Worm (Caenorhabditis elegans): ENCODE results near the gene btb-2.
A peak's percentile ranks its signal among the peaks of the same experiment; 100 is the strongest.

btb-2 gene

ce11 chrII:6386467-6386866 lies 15.3 kb upstream of the btb-2 start, which contains the start of gene F58F12.4:
Gene F58F12.4, plus strand, starts transcription at chrII:6386767.
- no peak for TF ChIP-seq zip-8 (tag; optimal IDR thresholded peaks at IDR 0.05)

DNA sequence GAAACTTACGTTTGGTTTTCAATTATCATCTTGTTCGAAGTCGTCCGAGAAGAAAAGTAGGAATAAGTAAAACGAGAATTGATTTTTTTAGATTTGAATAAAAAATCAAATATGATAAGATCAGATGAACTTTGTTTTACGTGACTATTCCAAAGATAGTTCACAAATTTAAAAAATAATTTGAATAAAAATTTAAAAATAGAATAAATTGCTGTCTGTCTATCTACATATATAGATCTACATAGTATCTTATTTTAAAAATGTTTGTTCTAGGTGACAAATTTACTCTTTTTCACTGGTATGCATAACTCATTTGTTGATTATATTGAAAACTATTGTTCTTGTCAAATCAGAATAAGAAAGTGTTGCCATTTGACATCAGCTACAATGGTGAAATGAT lies 13.8 kb upstream of the btb-2 start, which contains the start of gene F58F12.2:
Gene F58F12.2, minus strand, starts transcription at position 101 of the 400 bp plus-strand sequence.
- TF ChIP-seq zip-8 (tag; optimal IDR thresholded peaks at IDR 0.05): no peak
- no peak for TF ChIP-seq ham-2 (GFP tag; optimal IDR thresholded peaks at IDR 0.05)
- TF ChIP-seq ztf-11 (tag; optimal IDR thresholded peaks at IDR 0.05): no peak
- TF ChIP-seq unc-62 (GFP tag; optimal IDR thresholded peaks at IDR 0.05): no peak
- no peak for TF ChIP-seq nhr-237 (tag; optimal IDR thresholded peaks at IDR 0.05)
- TF ChIP-seq nhr-2 (tag; optimal IDR thresholded peaks at IDR 0.05): no peak
- TF ChIP-seq lsy-2 (tag; optimal IDR thresholded peaks at IDR 0.05): no peak
- TF ChIP-seq mls-2 (tag; optimal IDR thresholded peaks at IDR 0.05): no peak
- TF ChIP-seq M03D4.4 (tag; optimal IDR thresholded peaks at IDR 0.05): no peak

DNA sequence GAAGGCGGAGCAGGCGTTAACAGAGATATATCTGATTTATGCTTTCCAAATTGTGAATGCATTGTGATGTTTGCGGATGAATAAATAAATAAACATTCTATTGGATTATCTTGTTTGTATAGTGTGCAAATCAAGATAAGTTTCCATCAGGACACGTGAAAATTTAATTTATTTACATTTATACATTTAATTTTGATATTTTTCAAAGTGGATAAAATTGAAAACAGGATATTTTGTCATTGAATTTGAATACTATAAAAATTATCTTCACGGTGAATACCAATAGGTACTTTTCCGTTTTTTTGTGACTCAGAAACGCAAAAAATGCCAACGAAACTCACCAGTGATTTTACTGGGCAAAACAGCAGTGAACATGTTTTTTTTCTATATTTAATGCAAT lies 10.6 kb upstream of the btb-2 start, which contains the start of gene F58F12.3:
Gene F58F12.3, minus strand, starts transcription at position 101 of the 400 bp plus-strand sequence.
- TF ChIP-seq snpc-4 (tag; optimal IDR thresholded peaks at IDR 0.05) (no peak), bed-3 (GFP tag; optimal IDR thresholded peaks at IDR 0.05) (no peak), hlh-1 (tag; optimal IDR thresholded peaks at IDR 0.05) (no peak), mep-1 (tag; optimal IDR thresholded peaks at IDR 0.05) (no peak), ceh-39 (tag; optimal IDR thresholded peaks at IDR 0.05) (no peak), ham-2 (GFP tag; optimal IDR thresholded peaks at IDR 0.05) (no peak), mab-5 (tag; optimal IDR thresholded peaks at IDR 0.05) (no peak), ceh-43 (GFP tag; optimal IDR thresholded peaks at IDR 0.05) (no peak), drap-1 (GFP tag; optimal IDR thresholded peaks at IDR 0.05) (no peak), tbx-8 (GFP tag; optimal IDR thresholded peaks at IDR 0.05) (no peak), elt-3 (tag; optimal IDR thresholded peaks at IDR 0.05) (no peak), pha-4 (tag; optimal IDR thresholded peaks at IDR 0.05) (no peak), cnd-1 (tag; optimal IDR thresholded peaks at IDR 0.05) (no peak), nhr-12 (tag; optimal IDR thresholded peaks at IDR 0.05) (no peak), nhr-237 (tag; optimal IDR thresholded peaks at IDR 0.05) (no peak)

- TF ChIP-seq unc-39 (tag; optimal IDR thresholded peaks at IDR 0.05) (no peak), lin-32 (GFP tag; optimal IDR thresholded peaks at IDR 0.05) (no peak), nhr-76 (tag; optimal IDR thresholded peaks at IDR 0.05) (no peak), unc-62 (GFP tag; optimal IDR thresholded peaks at IDR 0.05) (peak; percentile 56), nhr-2 (tag; optimal IDR thresholded peaks at IDR 0.05) (peak; percentile 16), M03D4.4 (tag; optimal IDR thresholded peaks at IDR 0.05) (no peak), lsy-2 (tag; optimal IDR thresholded peaks at IDR 0.05) (no peak), hlh-1 (tag; optimal IDR thresholded peaks at IDR 0.05) (peak; percentile 81), blmp-1 (tag; optimal IDR thresholded peaks at IDR 0.05) (no peak), pha-4 (tag; optimal IDR thresholded peaks at IDR 0.05) (no peak), sptf-1 (tag; optimal IDR thresholded peaks at IDR 0.05) (no peak), unc-120 (tag; optimal IDR thresholded peaks at IDR 0.05; ENCODE audit: poor library complexity, severe bottlenecking) (no peak), cnd-1 (tag; optimal IDR thresholded peaks at IDR 0.05) (no peak)
Measured at ce11 chrII:6394037-6394436, 7.7 kb upstream of the btb-2 start.

DNA sequence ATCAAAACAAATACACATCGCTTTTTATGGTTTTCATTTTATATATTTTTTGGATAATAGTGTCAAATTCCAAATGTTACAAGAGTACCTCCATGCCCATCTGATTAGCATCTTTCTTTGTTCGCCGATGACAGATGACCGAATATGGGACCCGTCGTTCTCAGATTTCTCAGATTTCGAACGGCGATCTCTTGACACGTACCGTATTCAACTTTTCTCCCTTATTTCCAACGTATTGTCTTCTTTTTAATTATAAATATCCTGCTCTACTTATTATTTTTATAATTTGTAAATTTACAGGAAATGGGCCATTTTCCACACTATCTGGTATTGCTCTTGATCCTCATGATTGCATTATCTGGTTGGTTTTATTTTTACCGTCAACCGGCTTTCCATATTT lies 3.3 kb upstream of the btb-2 start, which contains the start of gene zig-10:
Gene zig-10, plus strand, starts transcription at position 301 of the 400 bp plus-strand sequence.
- TF ChIP-seq mep-1 (tag; optimal IDR thresholded peaks at IDR 0.05) (no peak), elt-1 (tag; optimal IDR thresholded peaks at IDR 0.05; ENCODE audit: borderline replicate concordance, insufficient read depth) (peak; percentile 37), ces-1 (GFP tag; optimal IDR thresholded peaks at IDR 0.05) (no peak), cnd-1 (tag; optimal IDR thresholded peaks at IDR 0.05) (no peak), bed-3 (GFP tag; optimal IDR thresholded peaks at IDR 0.05) (no peak)

ce11 chrII:6403233-6403632 lies 1.5 kb downstream of the btb-2 start, which contains the start of gene T25D10.1:
Gene T25D10.1, plus strand, starts transcription at chrII:6403401.
- TF ChIP-seq ceh-83 (GFP tag; optimal IDR thresholded peaks at IDR 0.05) (no peak), unc-62 (GFP tag; optimal IDR thresholded peaks at IDR 0.05) (no peak), snpc-4 (tag; optimal IDR thresholded peaks at IDR 0.05) (no peak), sem-2 (GFP tag; optimal IDR thresholded peaks at IDR 0.05) (no peak), mep-1 (tag; optimal IDR thresholded peaks at IDR 0.05) (no peak), tbx-8 (GFP tag; optimal IDR thresholded peaks at IDR 0.05) (no peak), lin-32 (GFP tag; optimal IDR thresholded peaks at IDR 0.05) (no peak)
